Worm (Caenorhabditis elegans) whole organism, L4 larva: ENCODE data around the gene mdt-11.

Source experiments
- F37D6.2 ChIP-seq: sonication (generic microtip); optimal IDR thresholded peaks from 2 replicates; lab custom pipeline; 2016; ENCODE audit warnings: mild to moderate bottlenecking, missing genetic modification characterization, missing compliant biosample characterization
- ZK546.5 ChIP-seq, 2 experiments: sonication (generic microtip); optimal IDR thresholded peaks; 2 replicates each; lab custom pipeline; 2017; ENCODE audit warnings: missing biosample characterization in 2 of 2, missing genetic modification characterization in 2 of 2
- ces-1 ChIP-seq: fragments of 150-350 bp; sonication (generic microtip); optimal IDR thresholded peaks from 4 replicates; lab custom pipeline; 2014; ENCODE audit warnings: missing biosample characterization, missing genetic modification reagents, missing genetic modification characterization
- nhr-6 ChIP-seq: fragments of 150-350 bp; optimal IDR thresholded peaks from 2 replicates; lab custom pipeline; 2014; ENCODE audit warnings: missing biosample characterization, missing genetic modification characterization
- pha-4 ChIP-seq, 2 experiments: fragments of 150-350 bp in 1 of 2; fragments of 200-800 bp in 1 of 2; sonication (Bioruptor generic) in 1 of 2; IDR thresholded peaks in 1 of 2; optimal IDR thresholded peaks in 1 of 2; 2 replicates each; pipeline versions ENCODE4 v1.3.6 to Lab custom; 2014 to 2022; ENCODE audit warnings: missing genetic modification characterization in 2 of 2, missing genetic modification reagents in 2 of 2, missing biosample characterization in 1 of 2, missing compliant biosample characterization in 1 of 2
- pqm-1 ChIP-seq: sonication (generic microtip); optimal IDR thresholded peaks from 2 replicates; lab custom pipeline; 2017; ENCODE audit warnings: missing biosample characterization, missing genetic modification characterization
- snpc-4 ChIP-seq: fragments of 150-350 bp; optimal IDR thresholded peaks from 2 replicates; lab custom pipeline; 2014; ENCODE audit warnings: missing biosample characterization, missing genetic modification characterization
- ztf-11 ChIP-seq: fragments of 150-350 bp; optimal IDR thresholded peaks from 2 replicates; lab custom pipeline; 2014; ENCODE audit warnings: missing biosample characterization, missing genetic modification characterization

ce11 chrIII:5030629-5031028, 9.6 kb downstream of the mdt-11 start, which contains the start of gene klp-6:
- TF ChIP-seq ztf-11 (tag; lab: Kevin White, UChicago) (no peak), nhr-6 (tag; lab: Kevin White, UChicago) (no peak), pha-4 (GFP tag; IDR thresholded peaks at IDR 0.05; lab: Robert Waterston, UW) (no peak), pha-4 (tag; optimal IDR thresholded peaks at IDR 0.05; lab: Kevin White, UChicago) (no peak), ZK546.5 (tag; optimal IDR thresholded peaks at IDR 0.05; lab: Kevin White, UChicago) (no peak), pqm-1 (tag; lab: Kevin White, UChicago) (no peak), F37D6.2 (tag; lab: Kevin White, UChicago) (no peak), snpc-4 (tag; lab: Kevin White, UChicago) (no peak), ces-1 (GFP tag; lab: Kevin White, UChicago) (no peak)
